Fruit fly (Drosophila melanogaster): ENCODE data around the gene Las.

Gene Las

dm6 chr3L:20439772-20440171, 7.6 kb upstream of the Las start, which contains the start of gene Hpd:
Gene Hpd (minus strand): TSS chr3L:20439872.
- TF ChIP-seq rn (GFP tag; IDR thresholded peaks at IDR 0.05) (no peak), CG8159 (tag; optimal IDR thresholded peaks at IDR 0.05) (no peak), CG17806 (tag; optimal IDR thresholded peaks at IDR 0.05) (no peak), CG14655 (GFP tag; optimal IDR thresholded peaks at IDR 0.05) (no peak), CG4496 (GFP tag; IDR thresholded peaks at IDR 0.05) (no peak), CG13204 (GFP tag; optimal IDR thresholded peaks at IDR 0.05) (no peak), gl (tag; optimal IDR thresholded peaks at IDR 0.05) (no peak), Pif1A (GFP tag; optimal IDR thresholded peaks at IDR 0.05) (no peak), CG32121 (GFP tag; IDR thresholded peaks at IDR 0.05) (no peak), Snoo (tag; optimal IDR thresholded peaks at IDR 0.05) (no peak), Ets98B (GFP tag; IDR thresholded peaks at IDR 0.05) (no peak), CG8301 (tag; optimal IDR thresholded peaks at IDR 0.05) (no peak)

dm6 chr3L:20436069-20436468, 3.9 kb upstream of the Las start, which contains the start of the genes mRpL15 and CtIP:
Gene mRpL15 (minus strand): TSS chr3L:20436209.
Gene CtIP (plus strand): TSS chr3L:20436250.
- TF ChIP-seq CG17806 (tag; optimal IDR thresholded peaks at IDR 0.05) = no peak
- TF ChIP-seq gl (tag; optimal IDR thresholded peaks at IDR 0.05) = no peak
- no peak for TF ChIP-seq CG12605 (GFP tag; IDR thresholded peaks at IDR 0.05)
- no peak for TF ChIP-seq rn (GFP tag; IDR thresholded peaks at IDR 0.05)
- TF ChIP-seq fd96Ca (GFP tag; IDR thresholded peaks at IDR 0.05) = no peak
- no peak for TF ChIP-seq Pif1B (GFP tag; optimal IDR thresholded peaks at IDR 0.05)
- TF ChIP-seq CG8301 (tag; optimal IDR thresholded peaks at IDR 0.05) = no peak
- TF ChIP-seq CG9948 (tag; optimal IDR thresholded peaks at IDR 0.05) = no peak
- TF ChIP-seq D1 (tag; optimal IDR thresholded peaks at IDR 0.05) = no peak
- no peak for TF ChIP-seq CG15710 (tag; optimal IDR thresholded peaks at IDR 0.05)
- no peak for TF ChIP-seq Pif1A (GFP tag; optimal IDR thresholded peaks at IDR 0.05)
- TF ChIP-seq CG13204 (GFP tag; optimal IDR thresholded peaks at IDR 0.05) = no peak
- TF ChIP-seq CG34367 (tag; optimal IDR thresholded peaks at IDR 0.05) = no peak
- no peak for TF ChIP-seq CG4496 (GFP tag; IDR thresholded peaks at IDR 0.05)
- TF ChIP-seq EcR (GFP tag; optimal IDR thresholded peaks at IDR 0.05) = no peak
- TF ChIP-seq CG32121 (GFP tag; IDR thresholded peaks at IDR 0.05) = no peak
- no peak for TF ChIP-seq Ets98B (GFP tag; IDR thresholded peaks at IDR 0.05)

dm6 chr3L:20431619-20432018, 542 bp downstream of the Las start:
- TF ChIP-seq D1 (tag; optimal IDR thresholded peaks at IDR 0.05) (no peak), CG8159 (tag; optimal IDR thresholded peaks at IDR 0.05) (no peak), CG12605 (GFP tag; IDR thresholded peaks at IDR 0.05) (no peak), Pif1A (GFP tag; optimal IDR thresholded peaks at IDR 0.05) (no peak), CG9948 (tag; optimal IDR thresholded peaks at IDR 0.05) (no peak), CG4496 (GFP tag; IDR thresholded peaks at IDR 0.05) (no peak), fd96Ca (GFP tag; IDR thresholded peaks at IDR 0.05) (no peak), EcR (GFP tag; optimal IDR thresholded peaks at IDR 0.05) (no peak), Snoo (tag; optimal IDR thresholded peaks at IDR 0.05) (no peak), CG10348 (GFP tag; IDR thresholded peaks at IDR 0.05) (no peak), Ets98B (GFP tag; IDR thresholded peaks at IDR 0.05) (no peak), Pif1B (GFP tag; optimal IDR thresholded peaks at IDR 0.05) (no peak), CG34367 (tag; optimal IDR thresholded peaks at IDR 0.05) (no peak), CG32121 (GFP tag; IDR thresholded peaks at IDR 0.05) (no peak), gl (tag; optimal IDR thresholded peaks at IDR 0.05) (no peak), CG14655 (GFP tag; optimal IDR thresholded peaks at IDR 0.05) (no peak), CG17806 (tag; optimal IDR thresholded peaks at IDR 0.05) (no peak)

- TF ChIP-seq D1 (tag; optimal IDR thresholded peaks at IDR 0.05) (no peak), CG12605 (GFP tag; IDR thresholded peaks at IDR 0.05) (peak; percentile 46; the same call in 1 of the 2 replicates), CG4496 (GFP tag; IDR thresholded peaks at IDR 0.05) (peak; percentile 48; the same call in 2 of the 3 replicates), CG17806 (tag; optimal IDR thresholded peaks at IDR 0.05) (no peak), CG32121 (GFP tag; IDR thresholded peaks at IDR 0.05) (no peak), gl (tag; optimal IDR thresholded peaks at IDR 0.05) (peak; percentile 57)
Observed at dm6 chr3L:20430182-20430581, 2.0 kb downstream of the Las start, which contains the start of gene CG5262. Gene CG5262 (minus strand): TSS chr3L:20430475.

- TF ChIP-seq CG9948 (tag; optimal IDR thresholded peaks at IDR 0.05) (no peak), CG10348 (GFP tag; IDR thresholded peaks at IDR 0.05) (no peak), Pif1A (GFP tag; optimal IDR thresholded peaks at IDR 0.05) (no peak), CG34367 (tag; optimal IDR thresholded peaks at IDR 0.05) (no peak), CG13204 (GFP tag; optimal IDR thresholded peaks at IDR 0.05) (no peak), CG4496 (GFP tag; IDR thresholded peaks at IDR 0.05) (no peak)
Observed at dm6 chr3L:20427449-20427848, 4.7 kb downstream of the Las start, which contains the start of gene CG5274. Gene CG5274 (minus strand): TSS chr3L:20427666.

- TF ChIP-seq CG17806 (tag; optimal IDR thresholded peaks at IDR 0.05) (no peak), Snoo (tag; optimal IDR thresholded peaks at IDR 0.05) (no peak), CG10348 (GFP tag; IDR thresholded peaks at IDR 0.05) (no peak), CG4496 (GFP tag; IDR thresholded peaks at IDR 0.05) (no peak), CG8159 (tag; optimal IDR thresholded peaks at IDR 0.05) (no peak), CG34367 (tag; optimal IDR thresholded peaks at IDR 0.05) (no peak), CG15710 (tag; optimal IDR thresholded peaks at IDR 0.05) (no peak), CG14655 (GFP tag; optimal IDR thresholded peaks at IDR 0.05) (no peak), gl (tag; optimal IDR thresholded peaks at IDR 0.05) (no peak)
Observed at dm6 chr3L:20425888-20426287, 6.3 kb downstream of the Las start, which contains the start of gene CG5282. Gene CG5282 (minus strand): TSS chr3L:20426071.

- TF ChIP-seq rn (GFP tag; IDR thresholded peaks at IDR 0.05) (no peak), Pif1B (GFP tag; optimal IDR thresholded peaks at IDR 0.05) (no peak), CG4496 (GFP tag; IDR thresholded peaks at IDR 0.05) (no peak), CG8159 (tag; optimal IDR thresholded peaks at IDR 0.05) (no peak), CG8301 (tag; optimal IDR thresholded peaks at IDR 0.05) (no peak), Ets98B (GFP tag; IDR thresholded peaks at IDR 0.05) (no peak), D1 (tag; optimal IDR thresholded peaks at IDR 0.05) (no peak), CG13204 (GFP tag; optimal IDR thresholded peaks at IDR 0.05) (no peak), gl (tag; optimal IDR thresholded peaks at IDR 0.05) (no peak)
Observed at dm6 chr3L:20413304-20413703, 18.9 kb downstream of the Las start, which contains the start of gene zye. Gene zye (plus strand): TSS chr3L:20413604.
